Fruit fly (Drosophila melanogaster) whole organism, embryonic: ENCODE data around the gene dmrt11E.

Source experiments
- Ada2b ChIP-seq: fragments of 200-800 bp; sonication (Bioruptor generic); IDR thresholded peaks from 2 replicates; pipeline ENCODE4 v1.3.6; 2022; ENCODE audit warnings: missing biosample characterization, missing genetic modification characterization
- Adf1 ChIP-seq: fragments of 200-800 bp; sonication (Bioruptor generic); IDR thresholded peaks from 2 replicates; pipeline ENCODE4 v1.3.6; 2022; ENCODE audit warnings: missing biosample characterization, missing genetic modification characterization
- Asciz ChIP-seq: fragments of 200-800 bp; sonication (Bioruptor generic); optimal IDR thresholded peaks from 2 replicates; lab custom pipeline; 2017; ENCODE audit warnings: missing biosample characterization, mild to moderate bottlenecking, missing genetic modification characterization, missing genetic modification reagents
- Atf3 ChIP-seq: fragments of 200-800 bp; sonication (Bioruptor generic); optimal IDR thresholded peaks from 3 replicates; lab custom pipeline; 2016; ENCODE audit warnings: missing biosample characterization, missing genetic modification characterization
- CG10431 ChIP-seq: fragments of 200-800 bp; sonication (Bioruptor generic); optimal IDR thresholded peaks from 3 replicates; lab custom pipeline; 2018; ENCODE audit warnings: missing biosample characterization, mild to moderate bottlenecking, missing genetic modification characterization
- CG10654 ChIP-seq: fragments of 200-800 bp; sonication (Bioruptor generic); optimal IDR thresholded peaks from 2 replicates; lab custom pipeline; 2016; ENCODE audit warnings: missing biosample characterization, missing genetic modification characterization
- CG15073 ChIP-seq: fragments of 200-800 bp; sonication (Bioruptor generic); optimal IDR thresholded peaks from 2 replicates; lab custom pipeline; 2016; ENCODE audit warnings: missing biosample characterization, missing genetic modification characterization
- CG17328 ChIP-seq: fragments of 200-800 bp; sonication (Bioruptor generic); IDR thresholded peaks from 2 replicates; pipeline ENCODE4 v1.3.6; 2022; ENCODE audit warnings: missing biosample characterization, missing genetic modification characterization
- CG1832 ChIP-seq: fragments of 200-800 bp; sonication (Bioruptor generic); optimal IDR thresholded peaks from 2 replicates; lab custom pipeline; 2017; ENCODE audit warnings: missing biosample characterization, mild to moderate bottlenecking, missing genetic modification characterization, inconsistent platforms
- CG2678 ChIP-seq: fragments of 200-800 bp; sonication (Bioruptor generic); optimal IDR thresholded peaks from 3 replicates; lab custom pipeline; 2019; ENCODE audit warnings: missing biosample characterization, mild to moderate bottlenecking, missing genetic modification characterization, moderate library complexity
- CG30431 ChIP-seq: fragments of 200-800 bp; sonication (Bioruptor generic); optimal IDR thresholded peaks from 2 replicates; lab custom pipeline; 2017; ENCODE audit warnings: missing biosample characterization, missing genetic modification characterization
- CG3065 ChIP-seq: fragments of 200-800 bp; sonication (Bioruptor generic); optimal IDR thresholded peaks from 2 replicates; lab custom pipeline; 2016; ENCODE audit warnings: missing biosample characterization, missing genetic modification characterization
- CG3407 ChIP-seq: fragments of 200-800 bp; sonication (Bioruptor generic); optimal IDR thresholded peaks from 2 replicates; lab custom pipeline; 2018; ENCODE audit warnings: missing biosample characterization, mild to moderate bottlenecking, missing genetic modification characterization
- CG34224 ChIP-seq: fragments of 200-800 bp; sonication (Bioruptor generic); IDR thresholded peaks from 3 replicates; pipeline ENCODE4 v1.3.6; 2022; ENCODE audit warnings: missing biosample characterization, missing genetic modification characterization; ENCODE audit not compliant: partially characterized antibody
- CG4404 ChIP-seq: fragments of 200-800 bp; sonication (Bioruptor generic); IDR thresholded peaks from 2 replicates; pipeline ENCODE4 v1.3.6; 2022; ENCODE audit warnings: missing biosample characterization, missing genetic modification characterization
- CG6175 ChIP-seq: fragments of 200-800 bp; sonication (Bioruptor generic); IDR thresholded peaks from 3 replicates; pipeline ENCODE4 v1.3.6; 2022; ENCODE audit warnings: missing biosample characterization, missing genetic modification characterization
- CG6272 ChIP-seq: fragments of 200-800 bp; sonication (Bioruptor generic); IDR thresholded peaks from 2 replicates; pipeline ENCODE4 v1.3.6; 2022; ENCODE audit warnings: missing biosample characterization, missing genetic modification characterization
- CG7745 ChIP-seq: fragments of 200-800 bp; sonication (Bioruptor generic); optimal IDR thresholded peaks from 2 replicates; lab custom pipeline; 2018; ENCODE audit warnings: missing biosample characterization, mild to moderate bottlenecking, missing genetic modification characterization, moderate library complexity
- CG7839 ChIP-seq: fragments of 200-800 bp; sonication (Bioruptor generic); optimal IDR thresholded peaks from 3 replicates; lab custom pipeline; 2018; ENCODE audit warnings: missing biosample characterization, mild to moderate bottlenecking, missing genetic modification characterization, moderate library complexity
- CG7987 ChIP-seq: fragments of 200-800 bp; sonication (Bioruptor generic); optimal IDR thresholded peaks from 2 replicates; lab custom pipeline; 2018; ENCODE audit warnings: missing biosample characterization, mild to moderate bottlenecking, missing genetic modification characterization, moderate library complexity
- D ChIP-seq, 2 experiments: fragments of 200-800 bp in 1 of 2; fragments of >200 bp in 1 of 2; sonication (Bioruptor generic) in 1 of 2; optimal IDR thresholded peaks; 2 replicates in 1 of 2; 3 replicates in 1 of 2; lab custom pipeline; 2017; ENCODE audit warnings: mild to moderate bottlenecking in 1 of 2, missing biosample characterization in 1 of 2, missing genetic modification characterization in 1 of 2, missing genetic modification reagents in 1 of 2
- Dll ChIP-seq: fragments of 200-800 bp; sonication (Bioruptor generic); IDR thresholded peaks from 4 replicates; pipeline ENCODE4 v1.3.6; 2022; ENCODE audit warnings: missing biosample characterization, missing genetic modification characterization; ENCODE audit not compliant: partially characterized antibody
- ERR ChIP-seq: fragments of 200-800 bp; sonication (Bioruptor generic); optimal IDR thresholded peaks from 2 replicates; lab custom pipeline; 2016; ENCODE audit warnings: missing biosample characterization, missing genetic modification characterization
- Fer1 ChIP-seq: fragments of 200-800 bp; sonication (Bioruptor generic); optimal IDR thresholded peaks from 2 replicates; lab custom pipeline; 2017; ENCODE audit warnings: missing biosample characterization, mild to moderate bottlenecking, missing genetic modification characterization
- HLHmδ ChIP-seq: fragments of 200-800 bp; sonication (Bioruptor generic); optimal IDR thresholded peaks from 2 replicates; lab custom pipeline; 2018; ENCODE audit warnings: missing biosample characterization, mild to moderate bottlenecking, missing genetic modification characterization, moderate library complexity
- HmgD ChIP-seq: fragments of 200-800 bp; sonication (Bioruptor generic); optimal IDR thresholded peaks from 3 replicates; lab custom pipeline; 2016; ENCODE audit warnings: missing biosample characterization, missing genetic modification characterization
- Med ChIP-seq: fragments of 200-800 bp; sonication (Bioruptor generic); peaks from one replicate; lab custom pipeline; 2016; ENCODE audit warnings: missing biosample characterization, missing genetic modification characterization, mild to moderate bottlenecking, inconsistent platforms, moderate library complexity
- Nf-YA ChIP-seq: fragments of 200-800 bp; sonication (Bioruptor generic); IDR thresholded peaks from 2 replicates; pipeline ENCODE4 v1.3.6; 2022; ENCODE audit warnings: missing biosample characterization, missing genetic modification characterization
- Oli ChIP-seq: fragments of 200-800 bp; sonication (Bioruptor generic); optimal IDR thresholded peaks from 2 replicates; lab custom pipeline; 2018; ENCODE audit warnings: missing biosample characterization, mild to moderate bottlenecking, missing genetic modification characterization, moderate library complexity
- Rx ChIP-seq: fragments of 200-800 bp; sonication (Bioruptor generic); IDR thresholded peaks from 2 replicates; pipeline ENCODE4 v1.3.6; 2022; ENCODE audit warnings: missing biosample characterization, missing genetic modification characterization
- Sox102F ChIP-seq: fragments of 200-800 bp; sonication (Bioruptor generic); optimal IDR thresholded peaks from 2 replicates; lab custom pipeline; 2018; ENCODE audit warnings: missing biosample characterization, mild to moderate bottlenecking, missing genetic modification characterization, moderate library complexity
- Taf1 ChIP-seq: fragments of 200-800 bp; sonication (Bioruptor generic); IDR thresholded peaks from 2 replicates; pipeline ENCODE4 v1.3.6; 2022; ENCODE audit warnings: missing biosample characterization, missing genetic modification characterization
- cg ChIP-seq: fragments of 200-800 bp; sonication (Bioruptor generic); optimal IDR thresholded peaks from 3 replicates; lab custom pipeline; 2019; ENCODE audit warnings: missing biosample characterization, mild to moderate bottlenecking, missing genetic modification characterization, moderate library complexity
- crc ChIP-seq: fragments of 200-800 bp; sonication (Bioruptor generic); optimal IDR thresholded peaks from 2 replicates; lab custom pipeline; 2016; ENCODE audit warnings: missing biosample characterization, missing genetic modification characterization
- fd3F ChIP-seq: fragments of 200-800 bp; sonication (Bioruptor generic); optimal IDR thresholded peaks from 2 replicates; lab custom pipeline; 2018; ENCODE audit warnings: missing biosample characterization, mild to moderate bottlenecking, missing genetic modification characterization, moderate library complexity
- fd64A ChIP-seq: fragments of 200-800 bp; sonication (Bioruptor generic); optimal IDR thresholded peaks from 3 replicates; lab custom pipeline; 2018; ENCODE audit warnings: missing biosample characterization, mild to moderate bottlenecking, missing genetic modification characterization
- gce ChIP-seq: fragments of 200-800 bp; sonication (Bioruptor generic); IDR thresholded peaks from 3 replicates; pipeline ENCODE4 v1.3.6; 2022; ENCODE audit warnings: missing biosample characterization, missing genetic modification characterization
- her ChIP-seq: fragments of 200-800 bp; sonication (Bioruptor generic); optimal IDR thresholded peaks from 2 replicates; lab custom pipeline; 2016; ENCODE audit warnings: missing biosample characterization, missing genetic modification characterization
- ken ChIP-seq: fragments of 200-800 bp; sonication (Bioruptor generic); IDR thresholded peaks from 3 replicates; pipeline ENCODE4 v1.3.6; 2022; ENCODE audit warnings: missing biosample characterization, missing genetic modification characterization
- mam ChIP-seq: fragments of 200-800 bp; sonication (Bioruptor generic); optimal IDR thresholded peaks from 3 replicates; lab custom pipeline; 2016; ENCODE audit warnings: missing biosample characterization, missing genetic modification characterization
- oc ChIP-seq: fragments of 200-800 bp; sonication (Bioruptor generic); optimal IDR thresholded peaks from 2 replicates; lab custom pipeline; 2018; ENCODE audit warnings: missing biosample characterization, mild to moderate bottlenecking, missing genetic modification characterization, moderate library complexity
- phol ChIP-seq: fragments of 200-800 bp; sonication (Bioruptor generic); optimal IDR thresholded peaks from 3 replicates; lab custom pipeline; 2018; ENCODE audit warnings: missing biosample characterization, mild to moderate bottlenecking, missing genetic modification characterization, moderate library complexity
- psq ChIP-seq: fragments of 200-800 bp; sonication (Bioruptor generic); optimal IDR thresholded peaks from 2 replicates; lab custom pipeline; 2017; ENCODE audit warnings: missing biosample characterization, missing genetic modification characterization
- row ChIP-seq: fragments of 200-800 bp; sonication (Bioruptor generic); IDR thresholded peaks from 3 replicates; pipeline ENCODE4 v1.3.6; 2022; ENCODE audit warnings: missing biosample characterization, missing genetic modification characterization
- sc ChIP-seq, 3 experiments: fragments of >200 bp in 2 of 3; fragments of 200-800 bp in 1 of 3; sonication (Bioruptor generic) in 1 of 3; optimal IDR thresholded peaks; 2 replicates in 2 of 3; 3 replicates in 1 of 3; lab custom pipeline; 2017; ENCODE audit warnings: mild to moderate bottlenecking in 1 of 3, missing biosample characterization in 1 of 3, missing genetic modification characterization in 1 of 3, missing genetic modification reagents in 1 of 3
- sisA ChIP-seq: fragments of 200-800 bp; sonication (Bioruptor generic); IDR thresholded peaks from 2 replicates; pipeline ENCODE4 v1.3.6; 2022; ENCODE audit warnings: missing biosample characterization, missing genetic modification characterization
- sob ChIP-seq: fragments of 200-800 bp; sonication (Bioruptor generic); IDR thresholded peaks from 2 replicates; pipeline ENCODE4 v1.3.6; 2022; ENCODE audit warnings: missing biosample characterization, missing genetic modification characterization
- tgo ChIP-seq: fragments of 200-800 bp; sonication (Bioruptor generic); IDR thresholded peaks from 3 replicates; pipeline ENCODE4 v1.3.6; 2022; ENCODE audit warnings: missing biosample characterization, missing genetic modification characterization
- ttk ChIP-seq: fragments of 200-800 bp; sonication (Bioruptor generic); IDR thresholded peaks from 2 replicates; pipeline ENCODE4 v2.1.2; 2022; ENCODE audit warnings: missing biosample characterization, missing genetic modification characterization
- zf30C ChIP-seq: fragments of 200-800 bp; sonication (Bioruptor generic); optimal IDR thresholded peaks from 3 replicates; lab custom pipeline; 2018; ENCODE audit warnings: missing biosample characterization, mild to moderate bottlenecking, missing genetic modification characterization

dmrt11E gene

DNA sequence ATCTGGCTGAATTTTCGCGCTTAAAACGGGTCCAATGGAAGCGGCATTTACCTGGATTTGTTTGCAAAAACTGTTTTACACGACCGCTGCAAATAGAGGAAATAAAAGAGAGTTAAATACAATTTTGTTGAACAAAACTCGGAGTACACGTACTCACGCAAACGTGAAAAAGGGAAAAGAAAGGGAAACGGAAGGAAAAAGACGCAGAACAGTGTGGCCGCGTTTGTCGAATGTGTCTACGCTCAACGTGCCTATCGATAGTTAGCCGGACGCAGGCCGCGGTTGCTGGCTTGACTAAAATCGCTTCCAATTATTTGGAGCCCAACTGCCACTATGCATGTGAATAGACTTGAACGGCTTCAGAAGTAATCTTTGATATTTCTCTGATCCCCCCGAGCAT is 30.5 kb upstream of the dmrt11E start, which contains the start of gene RpS15Aa (continued):
- TF ChIP-seq gce (peak; percentile 85), Adf1 (GFP tag; lab: Robert Waterston, UW) (peak; percentile 39), HLHmδ (GFP tag; lab: Kevin White, UChicago) (peak; percentile 96), CG2678 (tag; lab: Kevin White, UChicago) (peak; percentile 51), crc (GFP tag; lab: Kevin White, UChicago) (peak; percentile 56), Sox102F (GFP tag; lab: Kevin White, UChicago) (no peak), Med (peak; percentile 98), oc (tag; lab: Kevin White, UChicago) (peak; percentile 12), ken (GFP tag; lab: Robert Waterston, UW) (peak; percentile 86), Ada2b (no peak), mam (GFP tag; lab: Kevin White, UChicago) (peak; percentile 73), HmgD (peak; percentile 77), phol (tag; lab: Kevin White, UChicago) (peak; percentile 68), ERR (peak; percentile 37), CG34224 (GFP tag; lab: Robert Waterston, UW) (peak; percentile 11), Fer1 (GFP tag; lab: Kevin White, UChicago) (peak; percentile 83), CG3065 (GFP tag; lab: Kevin White, UChicago) (peak; percentile 9), CG7987 (GFP tag; lab: Kevin White, UChicago) (peak; percentile 89), CG15073 (GFP tag; lab: Kevin White, UChicago) (no peak), CG6272 (GFP tag; lab: Robert Waterston, UW) (peak; percentile 78), tgo (GFP tag; lab: Robert Waterston, UW) (peak; percentile 66), CG10654 (GFP tag; lab: Kevin White, UChicago) (peak; percentile 68), Rx (GFP tag; lab: Robert Waterston, UW) (peak; percentile 78), her (GFP tag; lab: Kevin White, UChicago) (peak; percentile 75), CG10431 (peak; percentile 81), Oli (peak; percentile 14), sisA (GFP tag; lab: Robert Waterston, UW) (peak; percentile 59), CG7745 (no peak), psq (peak; percentile 7), Dll (GFP tag; lab: Robert Waterston, UW) (no peak), CG7839 (tag; lab: Kevin White, UChicago) (peak; percentile 60), row (GFP tag; lab: Robert Waterston, UW) (peak; percentile 50), zf30C (peak; percentile 15), Nf-YA (GFP tag; lab: Robert Waterston, UW) (peak; percentile 66), CG6175 (GFP tag; lab: Robert Waterston, UW) (peak; percentile 75; the same call in 2 of the 3 replicates), CG1832 (GFP tag; lab: Kevin White, UChicago) (no peak), fd64A (GFP tag; lab: Kevin White, UChicago) (peak; percentile 68), ttk (peak; percentile 78), Atf3 (GFP tag; lab: Kevin White, UChicago) (peak; percentile 61), Asciz (peak; percentile 78), fd3F (GFP tag; lab: Kevin White, UChicago) (peak; percentile 18), Taf1 (peak; percentile 33; the same call in 1 of the 2 replicates), sc (optimal IDR thresholded peaks at IDR 0.05; lab: Kevin White, UChicago) (no peak), sc (GFP tag; optimal IDR thresholded peaks at IDR 0.05; lab: Kevin White, UChicago) (peak; percentile 22), CG17328 (GFP tag; lab: Robert Waterston, UW) (peak; percentile 87), cg (GFP tag; lab: Kevin White, UChicago) (no peak), CG4404 (0 out of 2 replicates have a peak, but pooled peaks have one; percentile 21), D (optimal IDR thresholded peaks at IDR 0.05; lab: Kevin White, UChicago) (no peak), D (GFP tag; optimal IDR thresholded peaks at IDR 0.05; lab: Kevin White, UChicago) (peak; percentile 48), sob (GFP tag; lab: Robert Waterston, UW) (peak; percentile 83), CG3407 (GFP tag; lab: Kevin White, UChicago) (peak; percentile 47), CG30431 (GFP tag; lab: Kevin White, UChicago) (peak; percentile 73)
